Fruit fly (Drosophila melanogaster): ENCODE data around the gene RpS21.

RpS21 gene

DNA sequence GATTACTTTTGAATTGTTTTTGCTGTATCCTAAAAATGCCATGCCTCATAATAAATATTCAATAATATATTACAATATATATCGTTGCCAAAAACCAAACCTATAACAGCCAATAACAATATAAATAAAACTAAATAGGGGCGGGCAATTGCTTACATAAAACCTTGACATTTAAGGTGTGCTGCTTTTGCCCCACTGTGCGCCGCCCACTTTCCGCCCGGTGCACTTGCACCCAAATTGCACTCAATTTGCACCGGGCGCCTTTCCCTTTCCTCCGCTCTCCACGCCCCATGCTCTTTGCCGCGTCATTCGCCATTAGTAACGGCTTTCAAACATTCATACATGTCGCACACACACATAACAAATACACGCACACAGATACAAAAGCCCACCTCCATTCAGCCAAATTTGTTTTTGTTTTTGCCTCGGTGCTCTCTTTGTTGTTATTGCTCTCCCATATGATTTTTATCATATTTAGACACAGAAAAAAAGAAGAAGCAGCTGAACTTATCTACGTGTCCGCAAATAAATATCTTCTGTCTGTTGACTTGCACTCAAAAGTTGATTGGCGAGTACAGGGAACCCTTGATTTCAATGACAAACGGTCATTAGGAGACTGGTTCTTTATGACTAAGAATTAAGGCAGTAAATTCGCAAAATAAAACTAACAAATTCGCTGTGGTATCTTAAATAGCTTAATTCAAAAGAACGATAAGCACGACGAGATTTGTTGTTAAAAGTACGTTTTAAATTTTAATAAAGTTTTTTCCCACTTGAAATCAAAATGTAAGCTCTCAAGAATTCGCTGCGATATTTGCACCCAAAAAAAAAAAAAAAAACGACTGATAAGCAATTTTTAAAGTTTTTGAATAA lies 2.2 kb downstream of the RpS21 start (continued):
- TF ChIP-seq unpg (GFP tag; optimal IDR thresholded peaks at IDR 0.05) (peak; percentile 13), YL-1 (GFP tag; optimal IDR thresholded peaks at IDR 0.05) (no peak), CG10431 (GFP tag; optimal IDR thresholded peaks at IDR 0.05) (no peak), HLH4C (GFP tag; IDR thresholded peaks at IDR 0.05; ENCODE audit: partially characterized antibody) (no peak), scrt (GFP tag; optimal IDR thresholded peaks at IDR 0.05) (peak; percentile 43), CG15601 (tag; optimal IDR thresholded peaks at IDR 0.05) (no peak), NK7.1 (GFP tag; optimal IDR thresholded peaks at IDR 0.05) (no peak), Rfx (GFP tag; IDR thresholded peaks at IDR 0.05) (0 out of 2 replicates have a peak, but pooled peaks have one; percentile 31), CG4730 (GFP tag; IDR thresholded peaks at IDR 0.05) (no peak), disco-r (GFP tag; optimal IDR thresholded peaks at IDR 0.05) (no peak), z (GFP tag; IDR thresholded peaks at IDR 0.05) (peak; percentile 78), exex (tag; optimal IDR thresholded peaks at IDR 0.05) (peak; percentile 70), CG11695 (GFP tag; IDR thresholded peaks at IDR 0.05) (peak; percentile 48; the same call in 2 of the 3 replicates), CG15479 (GFP tag; optimal IDR thresholded peaks at IDR 0.05) (peak; percentile 74), CG17912 (GFP tag; optimal IDR thresholded peaks at IDR 0.05) (peak; percentile 0), CG4424 (GFP tag; optimal IDR thresholded peaks at IDR 0.05) (peak; percentile 17), bigmax (GFP tag; optimal IDR thresholded peaks at IDR 0.05) (no peak), amos (GFP tag; IDR thresholded peaks at IDR 0.05; ENCODE audit: partially characterized antibody) (no peak), CG18599 (GFP tag; optimal IDR thresholded peaks at IDR 0.05) (peak; percentile 33), vvl (GFP tag; IDR thresholded peaks at IDR 0.05) (no peak), peb (GFP tag; IDR thresholded peaks at IDR 0.05) (no peak), dati (GFP tag; IDR thresholded peaks at IDR 0.05) (no peak), Hr51 (GFP tag; optimal IDR thresholded peaks at IDR 0.05) (peak in 1 of 2 experiments; percentile 42), MBD-R2 (GFP tag; IDR thresholded peaks at IDR 0.05) (no peak), CG4854 (GFP tag; optimal IDR thresholded peaks at IDR 0.05) (no peak), ci (GFP tag; IDR thresholded peaks at IDR 0.05) (peak; percentile 20; the same call in 1 of the 3 replicates), CG4360 (GFP tag; IDR thresholded peaks at IDR 0.05) (0 out of 2 replicates have a peak, but pooled peaks have one; percentile 30), CG10979 (tag; optimal IDR thresholded peaks at IDR 0.05) (no peak), CG14014 (GFP tag; IDR thresholded peaks at IDR 0.05) (peak; percentile 45), nerfin-1 (tag; optimal IDR thresholded peaks at IDR 0.05) (no peak), CG10321 (GFP tag; IDR thresholded peaks at IDR 0.05) (0 out of 2 replicates have a peak, but pooled peaks have one; percentile 16), crp (GFP tag; optimal IDR thresholded peaks at IDR 0.05) (peak in 1 of 2 experiments; percentile 25), Eip74EF (GFP tag; optimal IDR thresholded peaks at IDR 0.05) (peak in 1 of 2 experiments; percentile 20), nau (GFP tag; optimal IDR thresholded peaks at IDR 0.05) (no peak), Side (GFP tag; optimal IDR thresholded peaks at IDR 0.05) (peak; percentile 3), CG16863 (GFP tag; optimal IDR thresholded peaks at IDR 0.05) (no peak), CG17385 (GFP tag; optimal IDR thresholded peaks at IDR 0.05) (peak; percentile 86), CG11398 (GFP tag; optimal IDR thresholded peaks at IDR 0.05) (no peak), CG11456 (GFP tag; IDR thresholded peaks at IDR 0.05) (no peak), ara (GFP tag; IDR thresholded peaks at IDR 0.05) (no peak), CG10147 (GFP tag; optimal IDR thresholded peaks at IDR 0.05) (no peak), CG13424 (tag; optimal IDR thresholded peaks at IDR 0.05) (peak; percentile 2), wor (GFP tag; IDR thresholded peaks at IDR 0.05) (no peak), CG12299 (tag; optimal IDR thresholded peaks at IDR 0.05) (no peak), CG6765 (GFP tag; optimal IDR thresholded peaks at IDR 0.05) (no peak), CG3281 (GFP tag; optimal IDR thresholded peaks at IDR 0.05) (peak; percentile 23), so (GFP tag; IDR thresholded peaks at IDR 0.05) (peak; percentile 48; the same call in 1 of the 3 replicates), CG32532 (GFP tag; IDR thresholded peaks at IDR 0.05) (no peak)

Data from whole organism, embryonic.